Worm (Caenorhabditis elegans) whole organism, L4 larva: ENCODE results near the gene F34D10.4.

Experiments used
- egl-27 ChIP-seq: sonication (generic microtip); optimal IDR thresholded peaks from 3 replicates; lab custom pipeline; 2017; ENCODE audit warnings: missing biosample characterization, missing genetic modification reagents, missing genetic modification characterization
- fkh-10 ChIP-seq: fragments of 150-350 bp; optimal IDR thresholded peaks from 2 replicates; lab custom pipeline; 2014; ENCODE audit warnings: missing biosample characterization, missing genetic modification reagents, missing genetic modification characterization
- lin-39 ChIP-seq: fragments of 150-350 bp; optimal IDR thresholded peaks from 2 replicates; lab custom pipeline; 2014; ENCODE audit warnings: missing biosample characterization, missing genetic modification reagents, missing genetic modification characterization
- unc-62 ChIP-seq, 3 experiments: fragments of 150-350 bp in 1 of 3; sonication (generic microtip); optimal IDR thresholded peaks in 2 of 3; peaks in 1 of 3; 1 replicate in 1 of 3; 2 replicates in 2 of 3; lab custom pipeline; 2014 to 2017; ENCODE audit warnings: missing biosample characterization in 3 of 3, missing genetic modification characterization in 3 of 3, missing genetic modification reagents in 3 of 3, missing genotype in 1 of 3

DNA sequence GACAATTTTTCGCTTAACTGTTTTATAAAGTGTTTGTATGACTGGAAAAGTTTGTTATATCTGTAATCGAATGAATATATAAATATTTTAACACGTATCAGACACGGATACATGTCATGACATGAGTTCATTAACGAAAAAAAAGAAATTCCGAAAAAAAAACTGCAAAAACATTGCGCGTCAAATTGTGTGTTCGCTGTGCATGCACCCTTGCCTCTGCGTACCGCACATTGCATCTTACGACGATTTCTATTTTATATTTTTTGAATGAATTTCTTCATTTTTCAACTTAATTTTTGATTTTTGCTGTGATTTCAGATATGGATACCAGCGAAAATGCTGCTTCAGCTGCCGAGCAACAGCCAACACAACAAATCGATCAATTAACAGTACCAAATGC is 31.4 kb upstream of the F34D10.4 start, which contains the start of gene wdr-5.1:
- TF ChIP-seq unc-62 (GFP tag; optimal IDR thresholded peaks at IDR 0.05 in 1 of 2; lab: Kevin White, UChicago), result no peak
- no peak for TF ChIP-seq unc-62 (tag; optimal IDR thresholded peaks at IDR 0.05; lab: Kevin White, UChicago)
- TF ChIP-seq egl-27 (tag; lab: Kevin White, UChicago), result no peak
- TF ChIP-seq fkh-10 (GFP tag; lab: Kevin White, UChicago), result no peak
- TF ChIP-seq lin-39, result no peak
